Worm (Caenorhabditis elegans) whole organism, young adult: Measurements from ENCODE around the gene F23F1.10.

Experiments
- B0336.3 ChIP-seq: fragments of 200-800 bp; sonication (Bioruptor generic); IDR thresholded peaks from 2 replicates; pipeline ENCODE4 v1.3.6; 2022; ENCODE audit warnings: missing genetic modification characterization, missing compliant biosample characterization
- C17E4.6 ChIP-seq: fragments of 200-800 bp; sonication (Bioruptor generic); IDR thresholded peaks from 2 replicates; pipeline ENCODE4 v1.3.6; 2022; ENCODE audit warnings: missing genetic modification reagents, missing genetic modification characterization, missing compliant biosample characterization
- F23B12.7 ChIP-seq: sonication (generic microtip); optimal IDR thresholded peaks from 2 replicates; lab custom pipeline; 2017; ENCODE audit warnings: missing genetic modification characterization, mild to moderate bottlenecking, missing compliant biosample characterization, antibody characterized with exemption, moderate library complexity; ENCODE audit not compliant: insufficient read depth
- F33H1.4 ChIP-seq: fragments of 200-800 bp; sonication (Bioruptor generic); IDR thresholded peaks from 2 replicates; pipeline ENCODE4 v1.3.6; 2022; ENCODE audit warnings: missing genetic modification reagents, missing genetic modification characterization, missing compliant biosample characterization
- F39B2.1 ChIP-seq: fragments of 200-800 bp; sonication (Bioruptor generic); IDR thresholded peaks from 2 replicates; pipeline ENCODE4 v1.3.6; 2022; ENCODE audit warnings: missing genetic modification reagents, missing genetic modification characterization, missing compliant biosample characterization
- F49E8.2 ChIP-seq: sonication (generic microtip); optimal IDR thresholded peaks from 3 replicates; lab custom pipeline; 2017; ENCODE audit warnings: missing genetic modification characterization, mild to moderate bottlenecking, missing compliant biosample characterization, antibody characterized with exemption, moderate library complexity; ENCODE audit not compliant: insufficient read depth
- F57C9.4 ChIP-seq: sonication (generic microtip); optimal IDR thresholded peaks from 2 replicates; lab custom pipeline; 2017; ENCODE audit warnings: mild to moderate bottlenecking, missing genetic modification characterization, missing compliant biosample characterization
- T07F8.4 ChIP-seq: sonication (generic microtip); optimal IDR thresholded peaks from 2 replicates; lab custom pipeline; 2016; ENCODE audit warnings: mild to moderate bottlenecking, missing genetic modification characterization, moderate library complexity, missing compliant biosample characterization
- Y67H2A.10 ChIP-seq: fragments of 200-800 bp; sonication (Bioruptor generic); conservative IDR thresholded peaks from 2 replicates; pipeline ENCODE4 v1.3.6; 2022; ENCODE audit warnings: missing genetic modification reagents, missing genetic modification characterization, missing compliant biosample characterization
- ama-1 ChIP-seq, 3 experiments: fragments of 150-350 bp in 1 of 3; sonication (generic microtip) in 2 of 3; optimal IDR thresholded peaks; 2 replicates each; lab custom pipeline; 2014 to 2018; ENCODE audit warnings: missing biosample characterization in 2 of 3, missing genetic modification characterization in 2 of 3, missing genetic modification reagents in 2 of 3
- aptf-2 ChIP-seq: fragments of 200-800 bp; sonication (Bioruptor generic); conservative IDR thresholded peaks from 2 replicates; pipeline ENCODE4 v1.3.6; 2022; ENCODE audit warnings: missing genetic modification reagents, missing genetic modification characterization, missing compliant biosample characterization
- aptf-3 ChIP-seq: fragments of 200-800 bp; sonication (Bioruptor generic); IDR thresholded peaks from 2 replicates; pipeline ENCODE4 v1.3.6; 2022; ENCODE audit warnings: missing genetic modification characterization, missing compliant biosample characterization
- attf-6 ChIP-seq: fragments of 200-800 bp; sonication (Bioruptor generic); IDR thresholded peaks from 2 replicates; pipeline ENCODE4 v1.3.6; 2022; ENCODE audit warnings: missing genetic modification reagents, missing genetic modification characterization, missing compliant biosample characterization
- ceh-100 ChIP-seq: fragments of 200-800 bp; sonication (Bioruptor generic); IDR thresholded peaks from 2 replicates; pipeline ENCODE4 v1.3.6; 2022; ENCODE audit warnings: missing genetic modification reagents, missing genetic modification characterization, missing compliant biosample characterization
- ceh-58 ChIP-seq: fragments of 200-800 bp; sonication (Bioruptor generic); IDR thresholded peaks from 2 replicates; pipeline ENCODE4 v1.3.6; 2022; ENCODE audit warnings: missing genetic modification characterization, missing compliant biosample characterization
- ceh-79 ChIP-seq: sonication (generic microtip); optimal IDR thresholded peaks from 2 replicates; lab custom pipeline; 2017; ENCODE audit warnings: mild to moderate bottlenecking, missing genetic modification characterization, missing compliant biosample characterization
- chd-7 ChIP-seq: sonication (generic microtip); optimal IDR thresholded peaks from 2 replicates; lab custom pipeline; 2016; ENCODE audit warnings: mild to moderate bottlenecking, missing genetic modification characterization, moderate library complexity, missing compliant biosample characterization
- dpl-1 ChIP-seq: fragments of 150-350 bp; optimal IDR thresholded peaks from 2 replicates; lab custom pipeline; 2014; ENCODE audit warnings: missing biosample characterization, missing genetic modification reagents, missing genetic modification characterization
- efl-1 ChIP-seq: fragments of 150-350 bp; optimal IDR thresholded peaks from 2 replicates; lab custom pipeline; 2014; ENCODE audit warnings: missing biosample characterization, missing genetic modification reagents, missing genetic modification characterization
- egl-18 ChIP-seq: fragments of 200-800 bp; sonication (Bioruptor generic); IDR thresholded peaks from 2 replicates; pipeline ENCODE4 v1.3.6; 2022; ENCODE audit warnings: missing genetic modification reagents, missing genetic modification characterization, missing compliant biosample characterization
- ekl-4 ChIP-seq: fragments of 200-800 bp; sonication (Bioruptor generic); IDR thresholded peaks from 2 replicates; pipeline ENCODE4 v1.3.6; 2022; ENCODE audit warnings: missing genetic modification reagents, missing genetic modification characterization, missing compliant biosample characterization
- gei-17 ChIP-seq: fragments of 200-800 bp; sonication (Bioruptor generic); optimal IDR thresholded peaks from 2 replicates; lab custom pipeline; 2018; ENCODE audit warnings: mild to moderate bottlenecking, missing genetic modification characterization, missing compliant biosample characterization
- hmg-1.2 ChIP-seq: fragments of 200-800 bp; sonication (Bioruptor generic); IDR thresholded peaks from 2 replicates; pipeline ENCODE4 v1.3.6; 2022; ENCODE audit warnings: missing genetic modification reagents, missing genetic modification characterization, missing compliant biosample characterization
- hsf-1 ChIP-seq: fragments of 200-800 bp; sonication (Bioruptor generic); IDR thresholded peaks from 2 replicates; pipeline ENCODE4 v1.3.6; 2022; ENCODE audit warnings: missing genetic modification reagents, missing genetic modification characterization, missing compliant biosample characterization
- lin-54 ChIP-seq: fragments of 200-800 bp; sonication (Bioruptor generic); optimal IDR thresholded peaks from 2 replicates; lab custom pipeline; 2018; ENCODE audit warnings: mild to moderate bottlenecking, missing genetic modification characterization, missing compliant biosample characterization
- lsy-27 ChIP-seq: sonication (generic microtip); optimal IDR thresholded peaks from 2 replicates; lab custom pipeline; 2017; ENCODE audit warnings: missing genetic modification characterization, mild to moderate bottlenecking, missing compliant biosample characterization, antibody characterized with exemption, missing genotype, borderline replicate concordance; ENCODE audit not compliant: insufficient read depth
- madf-3 ChIP-seq: fragments of 200-800 bp; sonication (Bioruptor generic); IDR thresholded peaks from 2 replicates; pipeline ENCODE4 v1.3.6; 2022; ENCODE audit warnings: missing genetic modification reagents, missing genetic modification characterization, missing compliant biosample characterization
- madf-6 ChIP-seq: fragments of 200-800 bp; sonication (Bioruptor generic); IDR thresholded peaks from 2 replicates; pipeline ENCODE4 v1.3.6; 2022; ENCODE audit warnings: missing genetic modification reagents, missing genetic modification characterization, missing compliant biosample characterization
- madf-8 ChIP-seq: fragments of 200-800 bp; sonication (Bioruptor generic); conservative IDR thresholded peaks from 2 replicates; pipeline ENCODE4 v1.3.6; 2022; ENCODE audit warnings: missing genetic modification reagents, missing genetic modification characterization, missing compliant biosample characterization
- mel-28 ChIP-seq: sonication (generic microtip); optimal IDR thresholded peaks from 2 replicates; lab custom pipeline; 2016; ENCODE audit warnings: borderline replicate concordance, mild to moderate bottlenecking, missing genetic modification characterization, missing compliant biosample characterization
- nfya-2 ChIP-seq: fragments of 200-800 bp; sonication (Bioruptor generic); IDR thresholded peaks from 2 replicates; pipeline ENCODE4 v1.3.6; 2022; ENCODE audit warnings: missing genetic modification reagents, missing genetic modification characterization, missing compliant biosample characterization
- nhr-120 ChIP-seq: fragments of 200-800 bp; sonication (Bioruptor generic); IDR thresholded peaks from 2 replicates; pipeline ENCODE4 v1.3.6; 2022; ENCODE audit warnings: missing genetic modification characterization, missing compliant biosample characterization
- nhr-179 ChIP-seq: sonication (generic microtip); optimal IDR thresholded peaks from 2 replicates; lab custom pipeline; 2016; ENCODE audit warnings: mild to moderate bottlenecking, missing genetic modification characterization, missing compliant biosample characterization
- nhr-90 ChIP-seq: sonication (generic microtip); optimal IDR thresholded peaks from 2 replicates; lab custom pipeline; 2016; ENCODE audit warnings: missing genotype, mild to moderate bottlenecking, missing genetic modification characterization, missing compliant biosample characterization
- pbrm-1 ChIP-seq: fragments of 200-800 bp; sonication (Bioruptor generic); IDR thresholded peaks from 2 replicates; pipeline ENCODE4 v1.3.6; 2022; ENCODE audit warnings: missing genetic modification reagents, missing genetic modification characterization, missing compliant biosample characterization
- pha-4 ChIP-seq: fragments of 150-350 bp; sonication (generic microtip); optimal IDR thresholded peaks from 2 replicates; lab custom pipeline; 2014; ENCODE audit warnings: missing biosample characterization, missing genetic modification reagents, missing genetic modification characterization
- rcor-1 ChIP-seq: fragments of 200-800 bp; sonication (Bioruptor generic); IDR thresholded peaks from 2 replicates; pipeline ENCODE4 v1.3.6; 2022; ENCODE audit warnings: missing genetic modification reagents, missing genetic modification characterization, missing compliant biosample characterization
- sdz-38 ChIP-seq: sonication (generic microtip); optimal IDR thresholded peaks from 2 replicates; lab custom pipeline; 2016; ENCODE audit warnings: missing genotype, missing genetic modification characterization, missing compliant biosample characterization
- snpc-1.3 ChIP-seq: sonication (generic microtip); optimal IDR thresholded peaks from 2 replicates; lab custom pipeline; 2017; ENCODE audit warnings: missing genetic modification characterization, mild to moderate bottlenecking, missing compliant biosample characterization, antibody characterized with exemption, moderate library complexity, missing genotype, missing genetic modification reagents; ENCODE audit not compliant: insufficient read depth
- snpc-3.4 ChIP-seq: sonication (generic microtip); optimal IDR thresholded peaks from 2 replicates; lab custom pipeline; 2017; ENCODE audit warnings: missing genetic modification characterization, mild to moderate bottlenecking, missing compliant biosample characterization, antibody characterized with exemption, moderate library complexity, missing genotype, missing genetic modification reagents
- tbp1 ChIP-seq: fragments of 200-800 bp; sonication (Bioruptor generic); optimal IDR thresholded peaks from 2 replicates; lab custom pipeline; 2018; ENCODE audit warnings: mild to moderate bottlenecking, missing genetic modification characterization, missing compliant biosample characterization
- tbx-9 ChIP-seq: sonication (generic microtip); optimal IDR thresholded peaks from 2 replicates; lab custom pipeline; 2016; ENCODE audit warnings: borderline replicate concordance, missing genetic modification characterization, inconsistent platforms, missing compliant biosample characterization
- tlf-1 ChIP-seq: fragments of 200-800 bp; sonication (Bioruptor generic); optimal IDR thresholded peaks from 2 replicates; lab custom pipeline; 2018; ENCODE audit warnings: mild to moderate bottlenecking, missing genetic modification characterization, missing compliant biosample characterization
- unc-130 ChIP-seq: sonication (generic microtip); optimal IDR thresholded peaks from 2 replicates; lab custom pipeline; 2016; ENCODE audit warnings: missing genetic modification reagents, missing genetic modification characterization, missing compliant biosample characterization
- xnd-1 ChIP-seq: sonication (generic microtip); optimal IDR thresholded peaks from 2 replicates; lab custom pipeline; 2016; ENCODE audit warnings: missing genotype, missing genetic modification reagents, missing genetic modification characterization, missing compliant biosample characterization
- zfh-2 ChIP-seq: fragments of 200-800 bp; sonication (Bioruptor generic); conservative IDR thresholded peaks from 2 replicates; pipeline ENCODE4 v1.3.6; 2022; ENCODE audit warnings: missing genetic modification reagents, missing genetic modification characterization, missing compliant biosample characterization
- zim-3 ChIP-seq: sonication (generic microtip); optimal IDR thresholded peaks from 2 replicates; lab custom pipeline; 2017; ENCODE audit warnings: mild to moderate bottlenecking, missing genetic modification characterization, moderate library complexity, missing compliant biosample characterization
- ztf-28 ChIP-seq: fragments of 200-800 bp; sonication (Bioruptor generic); IDR thresholded peaks from 2 replicates; pipeline ENCODE4 v1.3.6; 2022; ENCODE audit warnings: missing genetic modification reagents, missing genetic modification characterization, missing compliant biosample characterization
- ztf-6 ChIP-seq: fragments of 200-800 bp; sonication (Bioruptor generic); IDR thresholded peaks from 2 replicates; pipeline ENCODE4 v1.3.6; 2022; ENCODE audit warnings: missing genetic modification reagents, missing genetic modification characterization, missing compliant biosample characterization

The F23F1.10 gene

ce11 chrII:57873-58272, 16.1 kb upstream of the F23F1.10 start:
- TF ChIP-seq zfh-2, result no peak
- no peak for TF ChIP-seq egl-18
- TF ChIP-seq unc-130 (GFP tag; lab: Kevin White, UChicago), result no peak
- TF ChIP-seq rcor-1 (GFP tag; lab: Robert Waterston, UW), result no peak
- TF ChIP-seq madf-3 (GFP tag; lab: Robert Waterston, UW), result no peak
- TF ChIP-seq snpc-1.3 (tag; lab: Kevin White, UChicago), result no peak
- 0 out of 2 replicates have a peak, but pooled peaks have one; percentile 45 for TF ChIP-seq ekl-4 (GFP tag; lab: Robert Waterston, UW)
- no peak for TF ChIP-seq snpc-3.4 (tag; lab: Kevin White, UChicago)
- TF ChIP-seq C17E4.6, result no peak
- TF ChIP-seq ceh-100 (GFP tag; lab: Robert Waterston, UW), result no peak
- no peak for TF ChIP-seq sdz-38 (tag; lab: Kevin White, UChicago)
- peak; percentile 59; the same call in 1 of the 2 replicates for TF ChIP-seq B0336.3 (GFP tag; lab: Robert Waterston, UW)
- no peak for TF ChIP-seq tlf-1 (GFP tag; lab: Kevin White, UChicago)
- no peak for TF ChIP-seq zim-3
- peak; percentile 10 for TF ChIP-seq efl-1 (GFP tag; lab: Kevin White, UChicago)
- no peak for TF ChIP-seq pha-4 (tag; lab: Kevin White, UChicago)
- no peak for TF ChIP-seq hmg-1.2
- TF ChIP-seq nfya-2, result no peak
- no peak for TF ChIP-seq nhr-90
- TF ChIP-seq T07F8.4, result no peak
- TF ChIP-seq ztf-28 (GFP tag; lab: Robert Waterston, UW), result no peak
- peak; percentile 55; the same call in 1 of the 2 replicates for TF ChIP-seq pbrm-1
- TF ChIP-seq ceh-79 (tag; lab: Kevin White, UChicago), result no peak
- no peak for TF ChIP-seq aptf-2 (GFP tag; lab: Robert Waterston, UW)
- no peak for TF ChIP-seq F49E8.2 (tag; lab: Kevin White, UChicago)
- TF ChIP-seq chd-7 (tag; lab: Kevin White, UChicago), result no peak
- TF ChIP-seq gei-17 (GFP tag; lab: Kevin White, UChicago), result no peak
- no peak for TF ChIP-seq mel-28 (tag; lab: Kevin White, UChicago)
- TF ChIP-seq madf-6 (GFP tag; lab: Robert Waterston, UW), result peak; percentile 66
- no peak for TF ChIP-seq tbx-9
- no peak for TF ChIP-seq tbp1 (GFP tag; lab: Kevin White, UChicago)
- TF ChIP-seq F39B2.1 (GFP tag; lab: Robert Waterston, UW), result no peak
- TF ChIP-seq aptf-3 (GFP tag; lab: Robert Waterston, UW), result no peak
- no peak for TF ChIP-seq nhr-179 (tag; lab: Kevin White, UChicago)
- peak; percentile 16 for TF ChIP-seq dpl-1 (GFP tag; lab: Kevin White, UChicago)
- TF ChIP-seq F33H1.4 (GFP tag; lab: Robert Waterston, UW), result no peak
- TF ChIP-seq F23B12.7 (tag; lab: Kevin White, UChicago), result no peak
- no peak for TF ChIP-seq attf-6 (GFP tag; lab: Robert Waterston, UW)
- TF ChIP-seq ztf-6, result no peak
- peak; percentile 17 for TF ChIP-seq xnd-1 (tag; lab: Kevin White, UChicago)
- TF ChIP-seq lin-54 (GFP tag; lab: Kevin White, UChicago), result no peak
- no peak for TF ChIP-seq nhr-120 (GFP tag; lab: Robert Waterston, UW)
- no peak for TF ChIP-seq lsy-27
- no peak for TF ChIP-seq ama-1 (optimal IDR thresholded peaks at IDR 0.05; lab: Kevin White, UChicago)
- no peak for TF ChIP-seq ama-1 (GFP tag; optimal IDR thresholded peaks at IDR 0.05; lab: Kevin White, UChicago)
- no peak for TF ChIP-seq hsf-1
- no peak for TF ChIP-seq ceh-58 (GFP tag; lab: Robert Waterston, UW)
- TF ChIP-seq F57C9.4 (tag; lab: Kevin White, UChicago), result no peak
- no peak for TF ChIP-seq madf-8 (GFP tag; lab: Robert Waterston, UW)
- TF ChIP-seq Y67H2A.10 (GFP tag; lab: Robert Waterston, UW), result no peak
